Fruit fly (Drosophila melanogaster) whole organism, embryonic: ENCODE results near the gene CG6055.

Experiments used
- Ada2b ChIP-seq: fragments of 200-800 bp; sonication (Bioruptor generic); IDR thresholded peaks from 2 replicates; pipeline ENCODE4 v1.3.6; 2022; ENCODE audit warnings: missing biosample characterization, missing genetic modification characterization
- Atf6 ChIP-seq: fragments of 200-800 bp; sonication (Bioruptor generic); IDR thresholded peaks from 2 replicates; pipeline ENCODE4 v1.3.6; 2022; ENCODE audit warnings: missing biosample characterization, missing genetic modification characterization
- Blimp-1 ChIP-seq: fragments of 200-800 bp; sonication (Bioruptor generic); optimal IDR thresholded peaks from 3 replicates; lab custom pipeline; 2018; ENCODE audit warnings: missing biosample characterization, missing genetic modification characterization, mild to moderate bottlenecking, moderate library complexity, missing genetic modification reagents
- Bteb2 ChIP-seq: fragments of 200-800 bp; sonication (Bioruptor generic); optimal IDR thresholded peaks from 2 replicates; lab custom pipeline; 2016; ENCODE audit warnings: missing biosample characterization, missing genetic modification characterization
- CG10209 ChIP-seq: fragments of 200-800 bp; sonication (Bioruptor generic); optimal IDR thresholded peaks from 3 replicates; lab custom pipeline; 2017; ENCODE audit warnings: missing biosample characterization, mild to moderate bottlenecking, missing genetic modification characterization, missing genetic modification reagents
- CG1024 ChIP-seq: fragments of 200-800 bp; sonication (Bioruptor generic); IDR thresholded peaks from 2 replicates; pipeline ENCODE4 v1.3.6; 2022; ENCODE audit warnings: missing biosample characterization, missing genetic modification characterization
- CG10366 ChIP-seq: fragments of 200-800 bp; sonication (Bioruptor generic); IDR thresholded peaks from 2 replicates; pipeline ENCODE4 v1.3.6; 2022; ENCODE audit warnings: missing biosample characterization, missing genetic modification characterization
- CG11456 ChIP-seq: fragments of 200-800 bp; sonication (Bioruptor generic); IDR thresholded peaks from 3 replicates; pipeline ENCODE4 v1.3.6; 2022; ENCODE audit warnings: missing biosample characterization, missing genetic modification characterization
- CG11504 ChIP-seq: fragments of 200-800 bp; sonication (Bioruptor generic); optimal IDR thresholded peaks from 3 replicates; lab custom pipeline; 2019; ENCODE audit warnings: missing biosample characterization, mild to moderate bottlenecking, missing genetic modification characterization, moderate library complexity
- CG12299 ChIP-seq: fragments of 200-800 bp; sonication (Bioruptor generic); optimal IDR thresholded peaks from 2 replicates; lab custom pipeline; 2018; ENCODE audit warnings: missing biosample characterization, mild to moderate bottlenecking, missing genetic modification characterization
- CG13424 ChIP-seq: fragments of 200-800 bp; sonication (Bioruptor generic); optimal IDR thresholded peaks from 2 replicates; lab custom pipeline; 2019; ENCODE audit warnings: missing biosample characterization, mild to moderate bottlenecking, missing genetic modification characterization, moderate library complexity
- CG13624 ChIP-seq: fragments of 200-800 bp; sonication (Bioruptor generic); optimal IDR thresholded peaks from 2 replicates; lab custom pipeline; 2016; ENCODE audit warnings: missing biosample characterization, missing genetic modification characterization
- CG15073 ChIP-seq: fragments of 200-800 bp; sonication (Bioruptor generic); optimal IDR thresholded peaks from 2 replicates; lab custom pipeline; 2016; ENCODE audit warnings: missing biosample characterization, missing genetic modification characterization
- CG17359 ChIP-seq: fragments of 200-800 bp; sonication (Bioruptor generic); optimal IDR thresholded peaks from 3 replicates; lab custom pipeline; 2018; ENCODE audit warnings: missing biosample characterization, mild to moderate bottlenecking, missing genetic modification characterization, moderate library complexity
- CG17912 ChIP-seq: fragments of 200-800 bp; sonication (Bioruptor generic); optimal IDR thresholded peaks from 2 replicates; lab custom pipeline; 2018; ENCODE audit warnings: missing biosample characterization, mild to moderate bottlenecking, missing genetic modification characterization
- CG1832 ChIP-seq: fragments of 200-800 bp; sonication (Bioruptor generic); optimal IDR thresholded peaks from 2 replicates; lab custom pipeline; 2017; ENCODE audit warnings: missing biosample characterization, mild to moderate bottlenecking, missing genetic modification characterization, inconsistent platforms
- CG2116 ChIP-seq: fragments of 200-800 bp; sonication (Bioruptor generic); optimal IDR thresholded peaks from 3 replicates; lab custom pipeline; 2018; ENCODE audit warnings: missing biosample characterization, mild to moderate bottlenecking, missing genetic modification characterization
- CG2120 ChIP-seq: fragments of 200-800 bp; sonication (Bioruptor generic); optimal IDR thresholded peaks from 3 replicates; lab custom pipeline; 2016; ENCODE audit warnings: missing biosample characterization, missing genetic modification characterization
- CG2712 ChIP-seq: fragments of 200-800 bp; optimal IDR thresholded peaks from 3 replicates; lab custom pipeline; 2019; ENCODE audit warnings: missing biosample characterization, mild to moderate bottlenecking, missing genetic modification characterization, moderate library complexity
- CG3163 ChIP-seq: fragments of 200-800 bp; sonication (Bioruptor generic); optimal IDR thresholded peaks from 3 replicates; lab custom pipeline; 2016; ENCODE audit warnings: missing biosample characterization, missing genetic modification characterization
- CG32772 ChIP-seq: fragments of 200-800 bp; sonication (Bioruptor generic); IDR thresholded peaks from 2 replicates; pipeline ENCODE4 v1.3.6; 2022; ENCODE audit warnings: missing biosample characterization, missing genetic modification characterization
- CG3281 ChIP-seq: fragments of 200-800 bp; sonication (Bioruptor generic); optimal IDR thresholded peaks from 3 replicates; lab custom pipeline; 2017; ENCODE audit warnings: missing biosample characterization, mild to moderate bottlenecking, missing genetic modification characterization
- CG3995 ChIP-seq: fragments of 200-800 bp; sonication (Bioruptor generic); optimal IDR thresholded peaks from 3 replicates; lab custom pipeline; 2016; ENCODE audit warnings: missing biosample characterization, missing genetic modification characterization
- CG4730 ChIP-seq: fragments of 200-800 bp; sonication (Bioruptor generic); IDR thresholded peaks from 2 replicates; pipeline ENCODE4 v1.3.6; 2022; ENCODE audit warnings: missing biosample characterization, missing genetic modification characterization
- CG4854 ChIP-seq: fragments of 200-800 bp; sonication (Bioruptor generic); optimal IDR thresholded peaks from 2 replicates; lab custom pipeline; 2016; ENCODE audit warnings: missing biosample characterization, missing genetic modification characterization, inconsistent platforms
- CG6272 ChIP-seq: fragments of 200-800 bp; sonication (Bioruptor generic); IDR thresholded peaks from 2 replicates; pipeline ENCODE4 v1.3.6; 2022; ENCODE audit warnings: missing biosample characterization, missing genetic modification characterization
- CG8478 ChIP-seq: fragments of >200 bp; optimal IDR thresholded peaks from 2 replicates; lab custom pipeline; 2018
- CG8944 ChIP-seq: fragments of 200-800 bp; sonication (Bioruptor generic); optimal IDR thresholded peaks from 3 replicates; lab custom pipeline; 2016; ENCODE audit warnings: missing biosample characterization, missing genetic modification characterization
- CG9437 ChIP-seq: fragments of 200-800 bp; sonication (Bioruptor generic); optimal IDR thresholded peaks from 2 replicates; lab custom pipeline; 2018; ENCODE audit warnings: missing biosample characterization, mild to moderate bottlenecking, missing genetic modification characterization
- HLH3B ChIP-seq: fragments of 200-800 bp; sonication (Bioruptor generic); IDR thresholded peaks from 2 replicates; pipeline ENCODE4 v1.3.6; 2022; ENCODE audit warnings: missing biosample characterization, missing genetic modification characterization
- Jarid2 ChIP-seq: fragments of 200-800 bp; sonication (Bioruptor generic); optimal IDR thresholded peaks from 3 replicates; lab custom pipeline; 2017; ENCODE audit warnings: mild to moderate bottlenecking, missing biosample characterization, missing genetic modification reagents, missing genetic modification characterization
- Med ChIP-seq: fragments of 200-800 bp; sonication (Bioruptor generic); peaks from one replicate; lab custom pipeline; 2016; ENCODE audit warnings: missing biosample characterization, missing genetic modification characterization, mild to moderate bottlenecking, inconsistent platforms, moderate library complexity
- Meics ChIP-seq: fragments of 200-800 bp; sonication (Bioruptor generic); optimal IDR thresholded peaks from 2 replicates; lab custom pipeline; 2017; ENCODE audit warnings: missing biosample characterization, mild to moderate bottlenecking, missing genetic modification characterization
- Nf-YA ChIP-seq: fragments of 200-800 bp; sonication (Bioruptor generic); IDR thresholded peaks from 2 replicates; pipeline ENCODE4 v1.3.6; 2022; ENCODE audit warnings: missing biosample characterization, missing genetic modification characterization
- Sox102F ChIP-seq: fragments of 200-800 bp; sonication (Bioruptor generic); optimal IDR thresholded peaks from 2 replicates; lab custom pipeline; 2018; ENCODE audit warnings: missing biosample characterization, mild to moderate bottlenecking, missing genetic modification characterization, moderate library complexity
- al ChIP-seq: fragments of 200-800 bp; sonication (Bioruptor generic); IDR thresholded peaks from 2 replicates; pipeline ENCODE4 v1.3.6; 2022; ENCODE audit warnings: missing biosample characterization, missing genetic modification characterization
- az2 ChIP-seq: fragments of 200-800 bp; sonication (Bioruptor generic); optimal IDR thresholded peaks from 3 replicates; lab custom pipeline; 2016; ENCODE audit warnings: missing biosample characterization, missing genetic modification characterization
- bsh ChIP-seq, 2 experiments: fragments of 200-800 bp; sonication (Bioruptor generic); optimal IDR thresholded peaks; 2 replicates each; lab custom pipeline; 2017 to 2018; ENCODE audit warnings: mild to moderate bottlenecking in 2 of 2, missing biosample characterization in 2 of 2, missing genetic modification characterization in 2 of 2, moderate library complexity in 1 of 2
- cg ChIP-seq: fragments of 200-800 bp; sonication (Bioruptor generic); optimal IDR thresholded peaks from 3 replicates; lab custom pipeline; 2019; ENCODE audit warnings: missing biosample characterization, mild to moderate bottlenecking, missing genetic modification characterization, moderate library complexity
- fd3F ChIP-seq: fragments of 200-800 bp; sonication (Bioruptor generic); optimal IDR thresholded peaks from 2 replicates; lab custom pipeline; 2018; ENCODE audit warnings: missing biosample characterization, mild to moderate bottlenecking, missing genetic modification characterization, moderate library complexity
- gem ChIP-seq: fragments of 200-800 bp; sonication (Bioruptor generic); optimal IDR thresholded peaks from 2 replicates; lab custom pipeline; 2019; ENCODE audit warnings: missing biosample characterization, mild to moderate bottlenecking, missing genetic modification characterization, moderate library complexity
- grn ChIP-seq: fragments of 200-800 bp; sonication (Bioruptor generic); optimal IDR thresholded peaks from 3 replicates; lab custom pipeline; 2017; ENCODE audit warnings: missing biosample characterization, missing genetic modification characterization
- lmd ChIP-seq: fragments of 200-800 bp; sonication (Bioruptor generic); IDR thresholded peaks from 2 replicates; pipeline ENCODE4 v1.3.6; 2022; ENCODE audit warnings: missing biosample characterization, missing genetic modification characterization
- maf-S ChIP-seq: fragments of 200-800 bp; sonication (Bioruptor generic); optimal IDR thresholded peaks from 2 replicates; lab custom pipeline; 2016; ENCODE audit warnings: missing biosample characterization, missing genetic modification characterization
- nerfin-2 ChIP-seq: fragments of 200-800 bp; sonication (Bioruptor generic); IDR thresholded peaks from 2 replicates; pipeline ENCODE4 v1.3.6; 2022; ENCODE audit warnings: missing biosample characterization, missing genetic modification characterization; ENCODE audit not compliant: partially characterized antibody
- nom ChIP-seq: fragments of 200-800 bp; sonication (Bioruptor generic); optimal IDR thresholded peaks from 2 replicates; lab custom pipeline; 2017; ENCODE audit warnings: missing biosample characterization, missing genetic modification characterization, mild to moderate bottlenecking, moderate library complexity, missing genetic modification reagents
- repo ChIP-seq: fragments of 200-800 bp; sonication (Bioruptor generic); optimal IDR thresholded peaks from 2 replicates; lab custom pipeline; 2016; ENCODE audit warnings: missing biosample characterization, missing genetic modification characterization
- seq ChIP-seq: fragments of 200-800 bp; sonication (Bioruptor generic); IDR thresholded peaks from 2 replicates; pipeline ENCODE4 v1.3.6; 2022; ENCODE audit warnings: missing biosample characterization, missing genetic modification characterization
- tll ChIP-seq, 2 experiments: fragments of 200-800 bp in 1 of 2; fragments of >200 bp in 1 of 2; sonication (Bioruptor generic) in 1 of 2; optimal IDR thresholded peaks; 2 replicates each; lab custom pipeline; 2017 to 2019; ENCODE audit warnings: missing biosample characterization in 2 of 2, missing genetic modification characterization in 2 of 2, mild to moderate bottlenecking in 1 of 2, moderate library complexity in 1 of 2
- z ChIP-seq: fragments of 200-800 bp; sonication (Bioruptor generic); IDR thresholded peaks from 3 replicates; pipeline ENCODE4 v1.3.6; 2022; ENCODE audit warnings: missing biosample characterization, missing genetic modification characterization

Gene CG6055

DNA sequence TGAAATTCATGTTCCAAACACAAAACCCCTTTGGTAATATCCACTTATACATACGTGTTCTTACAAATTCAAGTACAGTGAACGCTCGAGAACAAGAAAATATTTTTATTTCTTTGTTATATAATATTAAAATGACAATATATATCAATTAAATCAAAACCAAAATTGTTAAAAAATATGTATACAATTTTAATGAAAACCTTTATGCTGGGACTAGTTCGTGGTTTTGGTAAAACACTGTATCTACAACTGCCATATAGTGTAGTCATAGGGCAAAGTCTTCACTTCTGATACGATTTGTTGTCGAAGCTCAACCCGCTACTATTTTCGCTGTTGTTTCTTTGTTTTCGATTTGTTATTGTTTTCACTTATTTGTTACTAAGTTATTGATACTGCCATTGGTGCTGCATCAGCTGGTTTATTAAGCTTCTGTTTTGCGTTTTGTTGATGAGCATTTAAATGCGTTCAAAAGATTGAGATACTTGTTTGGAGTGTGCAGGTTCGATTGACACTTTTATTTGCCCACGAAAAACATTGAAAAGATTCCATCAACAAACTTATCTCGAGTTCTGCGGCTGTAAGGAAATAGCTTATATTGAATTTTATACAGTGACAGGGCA, 31.5 kb upstream of the CG6055 start (continued):
- TF ChIP-seq tll (GFP tag; optimal IDR thresholded peaks at IDR 0.05; lab: Kevin White, UChicago): no peak
- TF ChIP-seq CG12299 (tag; lab: Kevin White, UChicago): peak; percentile 28
- TF ChIP-seq CG17359 (tag; lab: Kevin White, UChicago): peak; percentile 36
- TF ChIP-seq nerfin-2 (GFP tag; lab: Robert Waterston, UW): no peak
- TF ChIP-seq lmd (GFP tag; lab: Robert Waterston, UW): peak; percentile 61
- TF ChIP-seq CG8944: no peak
- TF ChIP-seq fd3F: peak; percentile 25
- no peak for TF ChIP-seq repo (GFP tag; lab: Kevin White, UChicago)
- no peak for TF ChIP-seq az2 (GFP tag; lab: Kevin White, UChicago)
- no peak for TF ChIP-seq Bteb2 (GFP tag; lab: Kevin White, UChicago)
- TF ChIP-seq seq (GFP tag; lab: Robert Waterston, UW): peak; percentile 69
- TF ChIP-seq Sox102F: peak; percentile 28
- TF ChIP-seq Atf6 (GFP tag; lab: Robert Waterston, UW): peak; percentile 74
- peak; percentile 54 for TF ChIP-seq gem
- TF ChIP-seq CG13624 (GFP tag; lab: Kevin White, UChicago): no peak
- TF ChIP-seq al (GFP tag; lab: Robert Waterston, UW): peak; percentile 51
- TF ChIP-seq CG3163 (GFP tag; lab: Kevin White, UChicago): no peak
- peak; percentile 43 for TF ChIP-seq CG13424 (tag; lab: Kevin White, UChicago)
- no peak for TF ChIP-seq cg (GFP tag; lab: Kevin White, UChicago)
- TF ChIP-seq CG32772 (GFP tag; lab: Robert Waterston, UW): peak; percentile 40
- no peak for TF ChIP-seq CG9437 (GFP tag; lab: Kevin White, UChicago)
- TF ChIP-seq nom (GFP tag; lab: Kevin White, UChicago): peak; percentile 70
- TF ChIP-seq CG4730 (GFP tag; lab: Robert Waterston, UW): peak; percentile 49; the same call in 1 of the 2 replicates
- TF ChIP-seq bsh (GFP tag; optimal IDR thresholded peaks at IDR 0.05; lab: Kevin White, UChicago): peak; percentile 26 to 45
- TF ChIP-seq CG11456 (GFP tag; lab: Robert Waterston, UW): no peak
- TF ChIP-seq CG17912 (GFP tag; lab: Kevin White, UChicago): no peak
- TF ChIP-seq CG10366 (GFP tag; lab: Robert Waterston, UW): peak; percentile 14; the same call in 1 of the 2 replicates
- no peak for TF ChIP-seq CG4854 (GFP tag; lab: Kevin White, UChicago)
- TF ChIP-seq CG8478 (lab: Kevin White, UChicago): no peak
- no peak for TF ChIP-seq grn (GFP tag; lab: Kevin White, UChicago)
- TF ChIP-seq CG2116 (GFP tag; lab: Kevin White, UChicago): no peak
- TF ChIP-seq Meics (GFP tag; lab: Kevin White, UChicago): peak; percentile 53
- peak; percentile 38 for TF ChIP-seq CG10209 (GFP tag; lab: Kevin White, UChicago)
- no peak for TF ChIP-seq Med
- peak; percentile 36 for TF ChIP-seq Blimp-1 (GFP tag; lab: Kevin White, UChicago)
- peak; percentile 41 for TF ChIP-seq CG2712 (tag; lab: Kevin White, UChicago)
- TF ChIP-seq HLH3B (GFP tag; lab: Robert Waterston, UW): peak; percentile 68
- TF ChIP-seq CG1024 (GFP tag; lab: Robert Waterston, UW): peak; percentile 48; the same call in 1 of the 2 replicates
- peak; percentile 28 for TF ChIP-seq CG2120 (GFP tag; lab: Kevin White, UChicago)
- no peak for TF ChIP-seq CG1832
- no peak for TF ChIP-seq maf-S (GFP tag; lab: Kevin White, UChicago)
- no peak for TF ChIP-seq CG15073 (GFP tag; lab: Kevin White, UChicago)
- peak; percentile 13 for TF ChIP-seq CG3281
- peak; percentile 56 for TF ChIP-seq CG11504 (tag; lab: Kevin White, UChicago)
- no peak for TF ChIP-seq z (GFP tag; lab: Robert Waterston, UW)
- no peak for TF ChIP-seq CG3995
- TF ChIP-seq Ada2b (GFP tag; lab: Robert Waterston, UW): peak; percentile 50
- no peak for TF ChIP-seq Jarid2 (GFP tag; lab: Kevin White, UChicago)
- TF ChIP-seq CG6272 (GFP tag; lab: Robert Waterston, UW): no peak
- no peak; the same call in 1 of the 2 replicates for TF ChIP-seq Nf-YA (GFP tag; lab: Robert Waterston, UW)
